Worm (Caenorhabditis elegans) whole organism, dauer: Measurements from ENCODE around the gene ceh-10.

Experiments
- unc-62 ChIP-seq: sonication (generic microtip); optimal IDR thresholded peaks from 2 replicates; lab custom pipeline; 2017; ENCODE audit warnings: missing biosample characterization, missing genetic modification reagents, missing genetic modification characterization

The ceh-10 gene

DNA sequence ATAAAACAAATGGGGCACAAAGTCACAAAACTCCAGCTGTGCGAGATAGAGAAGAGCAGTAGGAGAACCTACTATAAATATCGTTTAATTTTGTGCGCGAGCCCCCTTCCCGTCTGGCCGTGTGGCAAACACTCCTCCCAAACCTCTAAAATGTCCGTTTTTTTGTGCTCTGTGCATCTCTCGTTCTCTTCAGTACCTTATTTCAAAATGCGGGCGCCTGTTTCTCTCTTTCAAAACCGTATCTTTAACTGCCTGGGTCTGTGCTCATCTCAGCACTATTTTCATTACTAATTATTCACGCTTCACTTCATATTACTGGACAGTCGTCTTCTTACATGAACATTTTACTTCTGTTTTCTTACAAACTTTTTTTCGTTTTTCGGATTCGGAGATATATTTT is 11.2 kb downstream of the ceh-10 start:
- no peak for TF ChIP-seq unc-62

DNA sequence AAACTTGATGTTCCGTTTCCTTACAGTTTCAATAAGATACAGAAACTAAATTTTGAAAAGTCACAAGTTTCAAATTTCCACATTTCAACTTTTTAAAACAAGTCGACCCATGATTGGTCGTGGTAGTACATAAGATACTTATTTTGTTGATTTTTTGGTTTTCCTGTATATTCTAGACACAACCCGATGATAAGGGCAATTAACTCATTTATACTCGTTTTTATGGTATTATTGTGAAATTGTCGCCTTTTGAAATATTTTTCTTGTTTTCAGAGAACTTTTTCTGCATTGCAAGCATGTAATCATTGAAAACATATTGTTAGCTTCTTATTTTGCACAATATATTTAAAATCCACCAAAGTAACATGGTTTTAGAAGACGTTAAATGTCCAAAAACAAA is 13.1 kb downstream of the ceh-10 start:
- no peak for TF ChIP-seq unc-62

DNA sequence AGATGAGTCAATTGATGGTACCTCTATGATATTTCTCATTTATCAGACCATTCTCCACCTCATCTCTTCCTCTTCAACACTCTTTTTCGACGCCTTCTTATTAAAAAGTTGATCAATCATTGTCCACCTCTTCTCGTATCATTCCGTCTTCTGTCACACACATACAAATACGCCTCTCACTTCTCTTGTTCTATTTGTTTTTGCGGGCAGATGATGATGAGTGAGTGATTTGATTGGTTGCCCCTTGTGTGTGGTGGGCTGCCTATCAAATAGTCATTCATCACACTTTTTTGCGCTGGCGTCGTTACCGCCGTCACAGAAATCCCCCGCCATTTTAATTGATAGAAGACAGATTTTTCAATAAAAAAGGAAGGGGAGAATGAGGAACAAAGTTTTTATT is 13.8 kb downstream of the ceh-10 start:
- no peak for TF ChIP-seq unc-62

DNA sequence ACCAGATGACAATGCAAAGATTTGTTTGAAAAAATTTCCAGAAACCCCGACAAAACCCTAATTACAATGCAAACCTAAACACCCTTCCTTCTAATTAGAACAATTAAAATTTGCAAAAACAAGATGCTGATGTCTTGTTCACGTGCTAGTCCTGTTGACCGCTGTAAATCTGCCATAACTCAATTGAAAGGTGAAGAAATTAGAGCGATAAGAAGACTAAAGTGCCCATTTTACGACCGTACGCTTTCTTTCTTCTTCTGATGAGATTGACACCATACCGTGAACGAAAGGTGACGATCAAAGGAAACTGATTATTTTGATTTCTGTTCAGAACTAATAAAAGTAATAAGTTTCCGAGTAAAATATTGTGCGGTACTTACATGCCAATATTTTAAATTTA is 14.7 kb downstream of the ceh-10 start:
- no peak for TF ChIP-seq unc-62

DNA sequence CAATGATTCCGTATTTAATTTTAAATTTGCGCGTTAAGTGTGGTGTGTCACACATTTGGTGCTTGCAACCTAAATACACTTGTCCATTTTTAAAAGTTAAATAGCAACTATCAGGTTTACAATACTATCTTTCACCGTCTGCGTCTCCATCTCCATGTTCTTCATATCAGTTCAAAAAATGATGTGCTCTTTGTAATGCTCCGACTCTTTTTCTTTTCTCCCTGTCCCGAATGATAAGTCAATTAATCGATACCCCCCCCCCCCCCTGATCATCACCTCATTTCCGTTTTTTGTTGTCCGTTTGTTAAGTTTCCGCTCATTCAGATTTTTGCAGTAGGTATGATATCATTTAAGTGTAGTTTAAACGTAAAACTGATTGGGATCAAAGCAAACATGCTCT is 15.3 kb downstream of the ceh-10 start:
- TF ChIP-seq unc-62, result no peak

DNA sequence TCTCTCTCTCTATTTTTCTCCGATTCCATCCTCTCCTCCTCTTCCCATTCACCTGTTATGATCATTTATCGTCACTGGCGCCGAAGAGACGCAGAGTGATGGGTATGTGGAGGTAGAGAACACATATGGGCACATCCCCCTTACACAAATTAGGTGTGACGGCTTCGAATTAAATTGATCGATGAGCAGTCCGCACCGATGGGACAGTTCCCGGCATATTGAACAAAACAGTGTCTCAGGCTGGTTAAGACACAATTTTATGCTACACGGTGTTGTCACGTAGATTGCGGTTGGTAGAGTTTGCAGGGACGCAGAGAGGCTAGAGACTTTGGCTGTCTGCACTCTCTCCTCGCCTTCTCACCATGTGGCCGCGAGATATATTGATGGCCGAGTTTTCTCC is 16.0 kb downstream of the ceh-10 start, which contains the start of gene R12B2.7:
TSS of gene R12B2.7 (plus strand) at position 247 of the 400 bp plus-strand sequence.
- TF ChIP-seq unc-62, result no peak

DNA sequence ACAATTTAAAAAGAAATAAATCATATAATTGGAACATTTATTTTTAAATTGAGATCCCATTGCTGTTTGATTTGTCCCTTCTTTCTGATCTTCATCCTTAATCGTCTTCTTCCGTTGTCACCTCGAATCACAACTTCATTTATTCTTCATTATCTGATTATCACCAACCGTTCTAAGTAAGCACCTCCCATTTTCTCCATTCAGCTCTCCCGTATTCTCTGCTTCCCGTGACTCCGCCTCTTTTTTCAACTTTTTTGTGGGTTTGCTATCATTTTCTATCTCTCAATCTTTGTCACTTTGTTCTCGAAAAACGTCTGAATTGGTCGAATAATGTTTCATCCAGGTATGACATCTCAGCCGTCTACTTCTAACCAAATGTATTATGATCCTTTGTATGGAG is 17.1 kb downstream of the ceh-10 start, which contains the start of gene sma-4:
TSS of gene sma-4 (plus strand) at position 301 of the 400 bp plus-strand sequence.
- no peak for TF ChIP-seq unc-62

DNA sequence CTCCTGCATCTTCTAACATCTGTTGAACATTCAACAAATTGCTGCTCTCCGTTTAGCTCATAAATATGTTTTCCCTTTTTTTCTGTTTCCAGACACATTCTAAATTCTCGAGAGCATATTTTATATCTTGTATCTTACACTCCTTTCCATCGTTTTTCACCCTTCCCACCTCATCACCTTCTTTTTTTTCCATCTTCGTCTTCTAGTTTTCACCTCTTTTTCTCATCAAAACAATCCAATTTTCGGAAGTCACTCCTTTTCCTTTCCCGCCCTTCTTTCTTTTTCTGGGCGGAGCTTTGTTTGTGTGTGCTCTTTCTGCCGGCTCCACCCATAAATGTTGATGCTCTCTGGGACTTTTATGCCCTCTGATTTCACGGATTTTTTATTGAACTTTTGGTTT is 24.0 kb downstream of the ceh-10 start:
- no peak for TF ChIP-seq unc-62

DNA sequence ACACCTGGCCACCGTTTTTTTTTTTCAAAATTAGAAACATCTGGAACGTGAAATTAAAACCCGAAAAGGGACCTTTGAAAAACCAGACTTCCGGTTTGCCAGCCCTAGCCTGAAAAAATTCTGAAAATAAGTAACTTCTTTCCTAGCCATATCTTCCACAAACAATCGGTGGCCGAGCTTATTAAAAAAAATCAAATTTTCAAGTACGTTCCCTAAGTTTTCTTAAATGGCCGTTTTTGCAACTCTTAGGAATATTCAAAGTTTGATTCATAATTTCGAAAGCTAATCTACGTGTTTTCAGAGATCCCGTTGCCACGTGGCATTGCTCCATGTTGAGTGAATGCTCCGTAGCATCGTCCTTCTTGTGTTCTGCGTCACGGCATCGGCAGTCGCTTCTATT is 24.8 kb downstream of the ceh-10 start, which contains the start of gene R12B2.8:
TSS of gene R12B2.8 (plus strand) at position 301 of the 400 bp plus-strand sequence.
- no peak for TF ChIP-seq unc-62

DNA sequence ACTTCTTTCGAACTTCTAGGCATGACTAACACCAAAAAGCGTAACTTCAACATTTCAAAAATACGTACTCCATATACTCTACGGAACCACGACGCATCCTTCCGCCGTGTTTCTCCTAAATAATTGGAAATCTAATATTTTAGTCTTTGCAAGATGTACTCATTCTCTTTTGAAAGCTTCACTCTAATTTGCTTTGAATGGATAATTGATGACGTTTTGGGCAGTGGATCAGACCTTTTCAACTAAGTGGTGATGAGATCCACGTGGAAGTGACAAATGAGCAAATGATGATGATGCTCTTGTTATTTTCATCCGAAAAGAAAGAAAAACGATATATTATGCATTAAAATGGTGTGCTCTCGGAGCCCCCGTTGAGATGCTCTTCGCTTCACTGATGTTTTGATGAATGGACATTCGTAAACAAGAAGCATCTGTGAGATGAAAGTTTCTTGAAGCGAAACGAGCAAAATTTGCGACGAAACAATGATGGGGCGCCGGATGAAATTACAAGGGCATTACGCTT is 25.7 kb downstream of the ceh-10 start:
- TF ChIP-seq unc-62, result no peak

DNA sequence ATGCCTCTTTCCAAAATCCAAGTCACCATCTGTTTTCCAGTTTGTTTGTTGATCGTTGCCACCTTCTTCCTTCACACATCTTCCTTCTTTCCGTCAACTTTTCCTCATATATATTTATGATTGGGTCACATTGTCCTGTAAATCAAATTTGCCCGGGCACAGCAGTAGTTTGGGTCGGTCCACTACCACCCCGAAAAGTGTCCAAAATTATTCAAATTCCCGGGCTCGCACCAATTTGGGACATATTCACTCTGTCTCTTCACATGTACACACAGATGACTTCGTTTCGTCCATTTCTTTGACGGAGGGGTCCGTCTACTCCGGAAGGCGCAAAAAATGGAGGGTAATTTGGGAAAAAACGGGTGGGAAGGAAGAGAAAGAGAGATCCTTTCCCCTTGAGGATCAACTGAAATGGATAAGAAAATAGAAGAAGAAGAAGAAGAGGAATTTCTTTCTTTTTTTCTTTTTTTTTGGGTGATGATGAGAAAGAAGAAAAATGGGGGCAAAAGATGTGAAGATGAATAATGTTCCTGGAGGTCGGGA is 28.1 kb downstream of the ceh-10 start:
- no peak for TF ChIP-seq unc-62

DNA sequence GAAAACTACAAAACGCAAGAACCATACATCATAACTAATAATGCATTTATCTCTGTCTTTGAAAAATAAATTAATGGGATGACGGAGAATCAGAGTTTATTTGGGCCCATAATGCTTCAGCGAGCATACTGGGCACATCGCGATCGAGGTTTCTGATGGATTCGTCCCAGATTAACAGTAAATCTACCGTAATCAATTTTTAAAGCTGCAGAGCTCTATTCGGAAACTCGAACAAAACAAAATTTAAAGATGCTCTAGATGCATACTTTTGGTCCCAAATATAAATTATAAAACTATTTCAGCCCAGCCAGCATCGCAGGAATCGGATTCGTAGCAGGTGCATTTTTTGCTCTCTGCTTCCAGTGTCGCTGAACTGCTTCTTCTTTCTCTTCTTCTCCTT is 29.2 kb downstream of the ceh-10 start:
- no peak for TF ChIP-seq unc-62

DNA sequence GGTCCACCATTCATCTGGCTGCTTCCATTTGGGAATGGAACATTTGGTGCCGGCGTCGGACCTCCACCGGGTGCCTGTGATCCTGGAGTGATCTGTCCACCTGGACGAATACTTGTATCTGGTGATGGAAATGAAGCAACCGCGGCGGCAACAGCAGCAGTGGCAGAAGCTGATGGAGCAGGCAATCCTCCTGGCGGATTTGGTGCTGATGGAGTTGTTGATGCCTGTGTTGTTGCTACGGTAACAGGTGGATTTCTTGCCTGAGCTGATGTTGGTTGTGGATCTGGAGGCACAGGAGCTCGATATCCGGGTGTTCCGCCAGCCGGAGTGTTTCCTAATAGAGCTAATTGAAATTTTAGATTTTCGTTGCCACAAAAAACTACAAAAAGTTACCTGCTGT is 33.6 kb downstream of the ceh-10 start:
- no peak for TF ChIP-seq unc-62

DNA sequence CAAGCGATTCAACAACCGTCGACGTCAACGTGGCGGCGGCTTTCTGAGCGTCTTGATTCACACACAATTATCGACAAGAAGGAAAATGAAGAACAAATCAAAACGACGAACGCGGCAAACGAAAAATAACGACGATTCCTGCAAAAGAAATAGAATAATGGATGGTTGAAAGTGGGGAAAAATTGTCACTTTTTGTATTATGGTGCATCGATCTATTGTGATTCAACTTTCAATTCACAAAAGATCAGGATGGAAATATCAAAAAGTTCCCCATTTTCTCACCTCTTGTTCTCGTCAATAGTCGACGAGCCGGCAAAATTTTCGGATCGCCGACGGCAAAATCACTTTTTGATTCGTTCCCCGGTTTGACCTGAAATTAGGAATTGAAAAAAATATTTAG is 34.5 kb downstream of the ceh-10 start, which contains the start of the genes R12B2.13 and mdt-15:
TSS of gene R12B2.13 (minus strand) at position 101 of the 400 bp plus-strand sequence.
TSS of gene mdt-15 (minus strand) at position 376 of the 400 bp plus-strand sequence.
- no peak for TF ChIP-seq unc-62

DNA sequence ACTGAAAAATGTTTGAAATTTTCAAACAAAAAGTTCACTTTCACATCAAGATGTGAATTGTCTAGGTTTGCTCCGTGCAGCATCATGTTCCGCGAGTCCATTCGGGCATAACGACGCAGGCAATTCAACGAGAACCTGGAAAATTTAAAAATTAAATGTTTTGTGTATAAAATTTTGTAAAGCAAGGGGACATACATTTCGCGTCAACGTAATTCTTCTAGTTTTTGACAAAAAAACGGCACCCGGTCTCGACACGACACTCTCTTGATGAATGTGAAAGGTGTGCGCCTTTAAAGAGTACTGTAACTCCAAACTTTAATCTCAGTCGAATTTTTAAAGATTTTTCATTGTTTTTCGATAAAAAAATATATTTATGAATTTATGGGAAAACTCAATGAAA is 35.2 kb downstream of the ceh-10 start, which contains the start of gene R12B2.6:
TSS of gene R12B2.6 (minus strand) at position 101 of the 400 bp plus-strand sequence.
- no peak for TF ChIP-seq unc-62

DNA sequence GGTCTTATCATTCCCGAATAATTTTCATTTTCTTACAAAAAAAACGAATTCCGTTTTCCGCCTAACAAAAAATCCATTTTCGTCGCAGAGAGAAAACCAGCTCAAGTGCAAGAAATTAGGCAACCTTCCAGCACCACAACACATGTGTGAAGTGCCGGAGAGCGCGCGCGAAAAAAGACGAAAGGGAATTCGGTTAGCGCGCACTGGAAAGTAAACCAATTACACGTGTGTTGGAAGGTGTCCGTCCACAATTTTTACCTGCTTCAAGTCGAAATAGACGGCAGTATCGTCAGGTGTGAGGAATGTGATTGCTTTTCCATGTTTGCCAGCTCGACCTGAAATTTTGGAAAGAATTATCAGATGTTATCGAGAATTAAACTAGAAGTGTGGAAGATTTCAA is 35.8 kb downstream of the ceh-10 start:
- no peak for TF ChIP-seq unc-62

DNA sequence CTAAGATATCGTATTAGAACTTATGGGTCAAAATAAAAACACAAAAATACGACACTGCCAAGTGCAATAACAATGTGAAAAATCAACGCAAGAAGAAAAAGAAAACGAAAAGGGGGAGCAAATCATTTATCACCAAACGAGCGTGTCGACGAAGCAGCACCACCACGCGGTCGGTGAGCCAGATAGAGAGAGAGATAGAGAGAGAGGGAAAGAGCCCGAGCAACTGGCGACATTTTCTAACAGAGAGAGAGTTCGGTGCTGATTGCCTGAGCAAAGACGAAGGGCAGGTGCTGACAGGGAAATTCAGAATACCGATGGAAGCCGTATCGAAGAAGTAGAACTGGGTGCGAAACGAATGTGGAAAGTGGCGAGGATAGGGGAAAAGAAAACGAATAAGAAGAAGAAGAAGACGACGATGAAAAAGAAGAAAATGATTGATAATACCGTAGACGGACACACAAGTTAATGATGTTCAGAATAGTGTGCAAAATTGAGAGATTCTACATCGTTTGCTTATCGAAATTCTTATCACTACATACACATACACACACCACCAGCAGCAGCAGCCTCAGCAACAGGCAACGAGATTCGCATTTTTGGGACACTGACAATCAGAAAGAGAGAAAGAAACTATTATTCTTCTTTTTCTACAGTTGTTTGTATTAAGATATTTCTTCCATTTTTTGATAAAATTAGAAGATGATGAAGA is 36.5 kb downstream of the ceh-10 start:
- TF ChIP-seq unc-62, result no peak

DNA sequence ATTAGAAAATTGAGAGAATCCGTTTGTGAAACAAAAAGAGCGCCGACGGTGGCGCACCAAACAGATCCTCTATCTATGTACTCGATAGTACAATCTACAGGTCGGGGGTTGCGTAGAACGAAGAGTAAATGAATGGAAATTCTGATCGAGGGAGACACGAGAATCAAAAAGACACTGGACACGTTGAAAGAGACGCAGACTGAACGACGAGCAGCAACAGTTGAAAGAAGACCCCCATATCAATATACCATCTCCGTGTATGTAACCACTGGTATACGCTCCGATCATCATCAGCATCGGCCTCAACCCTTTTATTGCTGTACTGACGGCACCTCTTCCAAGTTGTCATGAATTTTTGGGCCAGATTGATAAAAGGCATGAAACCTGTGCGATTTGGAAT is 37.4 kb downstream of the ceh-10 start:
- no peak for TF ChIP-seq unc-62
